Worm (Caenorhabditis elegans): ENCODE results near the gene srh-265.

ce11 chrV:15398728-15399127 is 17.3 kb upstream of the srh-265 start, which contains the start of gene fbxa-199:
- TF ChIP-seq hrde-1 (tag; optimal IDR thresholded peaks at IDR 0.05; ENCODE audit: borderline replicate concordance) (no peak), nfya-2 (GFP tag; IDR thresholded peaks at IDR 0.05) (no peak), pha-4 (tag; optimal IDR thresholded peaks at IDR 0.05) (no peak), let-526 (GFP tag; IDR thresholded peaks at IDR 0.05) (no peak), ekl-4 (GFP tag; IDR thresholded peaks at IDR 0.05) (no peak), ztf-22 (GFP tag; optimal IDR thresholded peaks at IDR 0.05) (no peak), nfya-1 (tag; optimal IDR thresholded peaks at IDR 0.05; ENCODE audit: borderline replicate concordance, insufficient read depth) (no peak), ama-1 (optimal IDR thresholded peaks at IDR 0.05) (no peak), ama-1 (GFP tag; optimal IDR thresholded peaks at IDR 0.05) (no peak), attf-6 (GFP tag; IDR thresholded peaks at IDR 0.05) (no peak)
